Worm (Caenorhabditis elegans) whole organism, L4 larva: ENCODE results near the gene T15B12.1.

ENCODE experiments used
- ceh-28 ChIP-seq: fragments of 150-350 bp; optimal IDR thresholded peaks from 2 replicates; lab custom pipeline; 2014; ENCODE audit warnings: missing biosample characterization, missing genetic modification reagents, missing genetic modification characterization
- daf-12 ChIP-seq: fragments of 150-350 bp; optimal IDR thresholded peaks from 2 replicates; lab custom pipeline; 2014; ENCODE audit warnings: missing biosample characterization, missing genetic modification reagents, missing genetic modification characterization
- nhr-28 ChIP-seq: fragments of 150-350 bp; optimal IDR thresholded peaks from 2 replicates; lab custom pipeline; 2014; ENCODE audit warnings: missing biosample characterization, missing genetic modification characterization
- nhr-77 ChIP-seq: fragments of 150-350 bp; optimal IDR thresholded peaks from 2 replicates; lab custom pipeline; 2014; ENCODE audit warnings: missing biosample characterization, missing genetic modification characterization
- rbr-2 ChIP-seq: sonication (generic microtip); optimal IDR thresholded peaks from 2 replicates; lab custom pipeline; 2016; ENCODE audit warnings: missing genotype, missing genetic modification characterization, missing compliant biosample characterization
- snpc-4 ChIP-seq: fragments of 150-350 bp; optimal IDR thresholded peaks from 2 replicates; lab custom pipeline; 2014; ENCODE audit warnings: missing biosample characterization, missing genetic modification characterization
- spr-3 ChIP-seq: fragments of 200-800 bp; sonication (Bioruptor generic); optimal IDR thresholded peaks from 2 replicates; lab custom pipeline; 2018; ENCODE audit warnings: mild to moderate bottlenecking, missing genetic modification characterization, missing compliant biosample characterization
- unc-39 ChIP-seq: sonication (generic microtip); optimal IDR thresholded peaks from 2 replicates; lab custom pipeline; 2017; ENCODE audit warnings: missing biosample characterization, missing genetic modification characterization

DNA sequence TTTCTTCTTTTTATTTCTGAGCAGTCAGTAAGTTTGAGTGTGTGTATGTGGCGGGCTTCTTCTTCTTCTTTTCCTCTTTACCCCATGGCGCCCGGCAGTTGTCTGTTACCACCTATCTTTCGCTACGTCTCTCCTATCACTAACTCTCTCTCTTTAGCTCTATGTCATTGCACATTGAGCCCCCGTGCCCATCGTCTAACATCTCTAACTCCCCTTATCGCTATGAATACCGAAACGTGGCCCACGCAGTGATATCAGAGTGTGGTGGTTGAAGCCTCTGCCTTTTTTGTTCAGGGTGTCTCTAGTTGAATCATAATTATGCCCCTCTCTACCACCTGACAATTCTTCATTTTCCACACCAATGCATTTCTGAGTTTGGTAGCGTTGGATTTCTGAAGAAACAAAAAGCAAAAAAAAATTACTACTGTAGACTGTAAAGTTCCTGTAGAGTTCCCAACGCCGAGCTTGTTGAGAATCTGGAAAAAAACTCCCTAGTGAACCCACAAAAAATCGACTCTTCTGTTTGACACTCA, 46.6 kb downstream of the T15B12.1 start:
- TF ChIP-seq rbr-2 (tag; lab: Kevin White, UChicago) (no peak), spr-3 (GFP tag; lab: Kevin White, UChicago) (no peak), nhr-28 (tag; lab: Kevin White, UChicago) (peak; percentile 31), nhr-77 (tag; lab: Kevin White, UChicago) (no peak), ceh-28 (tag; lab: Kevin White, UChicago) (no peak), daf-12 (tag; lab: Kevin White, UChicago) (no peak), unc-39 (tag; lab: Kevin White, UChicago) (no peak), snpc-4 (tag; lab: Kevin White, UChicago) (no peak)
